Fruit fly (Drosophila melanogaster) whole organism, adult: ENCODE measurements around the gene CG6144.

Source experiments
- CG11617 ChIP-seq: fragments of 200-800 bp; sonication (Bioruptor generic); optimal IDR thresholded peaks from 2 replicates; lab custom pipeline; 2017; ENCODE audit warnings: mild to moderate bottlenecking, missing biosample characterization, missing genetic modification reagents, missing genetic modification characterization
- CG12768 ChIP-seq: fragments of 200-800 bp; sonication (Bioruptor generic); optimal IDR thresholded peaks from 2 replicates; lab custom pipeline; 2017; ENCODE audit warnings: missing biosample characterization, missing genetic modification characterization, mild to moderate bottlenecking, moderate library complexity, missing genetic modification reagents
- CG14711 ChIP-seq: fragments of 200-800 bp; sonication (Bioruptor generic); optimal IDR thresholded peaks from 2 replicates; lab custom pipeline; 2018; ENCODE audit warnings: missing biosample characterization, mild to moderate bottlenecking, missing genetic modification characterization, moderate library complexity
- CG1620 ChIP-seq: fragments of 200-800 bp; sonication (Bioruptor generic); optimal IDR thresholded peaks from 2 replicates; lab custom pipeline; 2016; ENCODE audit warnings: missing biosample characterization, missing genetic modification characterization
- CG33017 ChIP-seq: fragments of 200-800 bp; sonication (Bioruptor generic); optimal IDR thresholded peaks from 2 replicates; lab custom pipeline; 2018; ENCODE audit warnings: missing biosample characterization, mild to moderate bottlenecking, missing genetic modification characterization, moderate library complexity
- Clk ChIP-seq: fragments of 200-800 bp; sonication (Bioruptor generic); optimal IDR thresholded peaks from 2 replicates; lab custom pipeline; 2017; ENCODE audit warnings: missing biosample characterization, missing genetic modification characterization
- Crg-1 ChIP-seq: fragments of 200-800 bp; sonication (Bioruptor generic); optimal IDR thresholded peaks from 2 replicates; lab custom pipeline; 2016; ENCODE audit warnings: missing biosample characterization, missing genetic modification characterization
- Hr96 ChIP-seq: fragments of 200-800 bp; sonication (Bioruptor generic); optimal IDR thresholded peaks from 2 replicates; lab custom pipeline; 2016; ENCODE audit warnings: missing biosample characterization, missing genetic modification characterization
- tj ChIP-seq: fragments of 200-800 bp; sonication (Bioruptor generic); optimal IDR thresholded peaks from 3 replicates; lab custom pipeline; 2017; ENCODE audit warnings: missing biosample characterization, mild to moderate bottlenecking, missing genetic modification characterization, moderate library complexity
- toe ChIP-seq: fragments of 200-800 bp; sonication (Bioruptor generic); optimal IDR thresholded peaks from 2 replicates; lab custom pipeline; 2016; ENCODE audit warnings: missing biosample characterization, missing genetic modification characterization

- TF ChIP-seq Hr96 (GFP tag; lab: Kevin White, UChicago) (peak; percentile 51), CG14711 (no peak), Clk (GFP tag; lab: Kevin White, UChicago) (no peak), tj (GFP tag; lab: Kevin White, UChicago) (peak; percentile 55), toe (GFP tag; lab: Kevin White, UChicago) (peak; percentile 56), CG12768 (GFP tag; lab: Kevin White, UChicago) (peak; percentile 54), CG11617 (GFP tag; lab: Kevin White, UChicago) (peak; percentile 29), CG33017 (tag; lab: Kevin White, UChicago) (peak; percentile 60), CG1620 (GFP tag; lab: Kevin White, UChicago) (peak; percentile 66), Crg-1 (GFP tag; lab: Kevin White, UChicago) (no peak)
Measured at dm6 chr2L:10516470-10517048, 28.1 kb downstream of the CG6144 start.
